Worm (Caenorhabditis elegans) whole organism, mixed stage, embryonic: ENCODE measurements around the gene lips-17.
A peak's percentile ranks its signal among the peaks of the same experiment; 100 is the strongest.

Experiments used
- M03D4.4 ChIP-seq: sonication (generic microtip); optimal IDR thresholded peaks from 2 replicates; lab custom pipeline; 2017; ENCODE audit warnings: mild to moderate bottlenecking, missing genetic modification characterization, missing compliant biosample characterization
- bed-3 ChIP-seq: fragments of 200-800 bp; sonication (Bioruptor generic); optimal IDR thresholded peaks from 3 replicates; lab custom pipeline; 2018; ENCODE audit warnings: mild to moderate bottlenecking, missing genetic modification characterization, moderate library complexity, missing compliant biosample characterization
- blmp-1 ChIP-seq: fragments of 150-350 bp; optimal IDR thresholded peaks from 2 replicates; lab custom pipeline; 2014; ENCODE audit warnings: missing biosample characterization, missing genetic modification characterization
- ceh-39 ChIP-seq: fragments of 150-350 bp; optimal IDR thresholded peaks from 2 replicates; lab custom pipeline; 2014; ENCODE audit warnings: missing biosample characterization, missing genetic modification characterization
- ceh-43 ChIP-seq: fragments of 200-800 bp; sonication (Bioruptor generic); optimal IDR thresholded peaks from 2 replicates; lab custom pipeline; 2018; ENCODE audit warnings: mild to moderate bottlenecking, missing genetic modification characterization, moderate library complexity, missing compliant biosample characterization
- ces-1 ChIP-seq: fragments of 150-350 bp; optimal IDR thresholded peaks from 2 replicates; lab custom pipeline; 2014; ENCODE audit warnings: missing biosample characterization, missing genetic modification reagents, missing genetic modification characterization
- cnd-1 ChIP-seq: fragments of 200-800 bp; sonication (Bioruptor generic); optimal IDR thresholded peaks from 2 replicates; lab custom pipeline; 2018; ENCODE audit warnings: mild to moderate bottlenecking, missing genetic modification characterization, missing compliant biosample characterization
- drap-1 ChIP-seq: fragments of 200-800 bp; sonication (Bioruptor generic); optimal IDR thresholded peaks from 3 replicates; lab custom pipeline; 2018; ENCODE audit warnings: mild to moderate bottlenecking, missing genetic modification characterization, missing compliant biosample characterization
- elt-1 ChIP-seq: sonication (generic microtip); optimal IDR thresholded peaks from 2 replicates; lab custom pipeline; 2017; ENCODE audit warnings: missing genetic modification characterization, mild to moderate bottlenecking, missing compliant biosample characterization, antibody characterized with exemption, moderate library complexity, borderline replicate concordance; ENCODE audit not compliant: insufficient read depth
- elt-3 ChIP-seq: fragments of 150-350 bp; optimal IDR thresholded peaks from 2 replicates; lab custom pipeline; 2014; ENCODE audit warnings: missing biosample characterization, missing genetic modification characterization
- flh-1 ChIP-seq: fragments of 200-800 bp; sonication (Bioruptor generic); optimal IDR thresholded peaks from 2 replicates; lab custom pipeline; 2018; ENCODE audit warnings: mild to moderate bottlenecking, missing genetic modification characterization, moderate library complexity, missing compliant biosample characterization
- ham-2 ChIP-seq: fragments of 200-800 bp; sonication (Bioruptor generic); optimal IDR thresholded peaks from 2 replicates; lab custom pipeline; 2018; ENCODE audit warnings: mild to moderate bottlenecking, missing genetic modification characterization, missing compliant biosample characterization
- hlh-1 ChIP-seq: fragments of 150-350 bp; optimal IDR thresholded peaks from 2 replicates; lab custom pipeline; 2014; ENCODE audit warnings: missing biosample characterization, missing genetic modification reagents, missing genetic modification characterization
- lin-13 ChIP-seq: fragments of 150-350 bp; optimal IDR thresholded peaks from 2 replicates; lab custom pipeline; 2014; ENCODE audit warnings: missing biosample characterization, missing genetic modification characterization
- lin-32 ChIP-seq: fragments of 200-800 bp; sonication (Bioruptor generic); optimal IDR thresholded peaks from 2 replicates; lab custom pipeline; 2018; ENCODE audit warnings: mild to moderate bottlenecking, missing genetic modification characterization, missing compliant biosample characterization
- mab-5 ChIP-seq: fragments of 150-350 bp; optimal IDR thresholded peaks from 2 replicates; lab custom pipeline; 2014; ENCODE audit warnings: missing biosample characterization, missing genetic modification characterization
- mep-1 ChIP-seq: fragments of 150-350 bp; optimal IDR thresholded peaks from 2 replicates; lab custom pipeline; 2017; ENCODE audit warnings: missing biosample characterization, missing genetic modification reagents, missing genetic modification characterization, inconsistent platforms
- mls-2 ChIP-seq: sonication (generic microtip); optimal IDR thresholded peaks from 2 replicates; lab custom pipeline; 2016; ENCODE audit warnings: mild to moderate bottlenecking, missing genetic modification characterization, moderate library complexity, missing compliant biosample characterization
- nhr-12 ChIP-seq: fragments of 150-350 bp; optimal IDR thresholded peaks from 2 replicates; lab custom pipeline; 2014; ENCODE audit warnings: missing biosample characterization, missing genetic modification characterization
- nhr-2 ChIP-seq: fragments of 150-350 bp; optimal IDR thresholded peaks from 2 replicates; lab custom pipeline; 2014; ENCODE audit warnings: missing biosample characterization, missing genetic modification characterization
- nhr-237 ChIP-seq: fragments of 150-350 bp; optimal IDR thresholded peaks from 2 replicates; lab custom pipeline; 2014; ENCODE audit warnings: missing biosample characterization, missing genetic modification characterization
- nhr-28 ChIP-seq: fragments of 150-350 bp; optimal IDR thresholded peaks from 2 replicates; lab custom pipeline; 2014; ENCODE audit warnings: missing biosample characterization, missing genetic modification characterization
- nhr-76 ChIP-seq: sonication (generic microtip); optimal IDR thresholded peaks from 2 replicates; lab custom pipeline; 2017; ENCODE audit warnings: missing biosample characterization, missing genetic modification characterization
- pha-4 ChIP-seq: fragments of 150-350 bp; optimal IDR thresholded peaks from 2 replicates; lab custom pipeline; 2018; ENCODE audit warnings: missing biosample characterization, missing genetic modification reagents, missing genetic modification characterization
- sptf-1 ChIP-seq: sonication (generic microtip); optimal IDR thresholded peaks from 2 replicates; lab custom pipeline; 2017; ENCODE audit warnings: mild to moderate bottlenecking, missing genetic modification characterization, moderate library complexity, missing compliant biosample characterization
- unc-120 ChIP-seq: sonication (generic microtip); optimal IDR thresholded peaks from 2 replicates; lab custom pipeline; 2017; ENCODE audit warnings: missing genetic modification characterization, missing compliant biosample characterization; ENCODE audit not compliant: poor library complexity, severe bottlenecking
- unc-39 ChIP-seq: fragments of 150-350 bp; optimal IDR thresholded peaks from 2 replicates; lab custom pipeline; 2014; ENCODE audit warnings: missing biosample characterization, missing genetic modification characterization
- unc-62 ChIP-seq: fragments of 150-350 bp; optimal IDR thresholded peaks from 2 replicates; lab custom pipeline; 2014; ENCODE audit warnings: missing biosample characterization, missing genetic modification reagents, missing genetic modification characterization
- zip-8 ChIP-seq: fragments of 150-350 bp; optimal IDR thresholded peaks from 2 replicates; lab custom pipeline; 2014; ENCODE audit warnings: missing biosample characterization, missing genetic modification characterization
- ztf-11 ChIP-seq: fragments of 150-350 bp; optimal IDR thresholded peaks from 2 replicates; lab custom pipeline; 2014; ENCODE audit warnings: missing biosample characterization, missing genetic modification characterization

Gene lips-17

DNA sequence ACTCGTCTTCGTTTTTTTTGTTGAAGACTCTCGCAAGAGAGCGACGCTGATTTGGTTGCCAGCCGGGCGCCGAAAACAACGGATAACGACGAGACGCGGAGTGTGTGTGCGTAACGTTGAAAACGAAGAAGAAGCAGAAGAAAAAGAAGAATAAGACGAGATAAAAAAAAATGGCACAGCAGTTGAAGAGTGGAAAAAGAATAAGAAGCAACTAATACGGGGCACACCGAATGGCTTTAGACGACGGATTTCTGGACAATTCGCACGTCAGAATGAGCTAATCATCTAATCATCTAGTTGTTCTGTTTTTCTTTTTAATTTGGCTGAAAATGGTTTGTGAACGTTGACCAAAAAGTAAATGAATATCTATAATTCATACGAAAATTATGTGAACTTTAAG, 28.9 kb downstream of the lips-17 start:
- no peak for TF ChIP-seq mab-5 (tag; lab: Kevin White, UChicago)
- TF ChIP-seq ztf-11 (tag; lab: Kevin White, UChicago), result no peak
- no peak for TF ChIP-seq ceh-39
- no peak for TF ChIP-seq flh-1 (GFP tag; lab: Kevin White, UChicago)
- no peak for TF ChIP-seq elt-1 (tag; lab: Kevin White, UChicago)
- no peak for TF ChIP-seq nhr-76 (tag; lab: Kevin White, UChicago)
- TF ChIP-seq unc-39 (tag; lab: Kevin White, UChicago), result no peak
- TF ChIP-seq nhr-12 (tag; lab: Kevin White, UChicago), result no peak
- TF ChIP-seq ham-2 (GFP tag; lab: Kevin White, UChicago), result no peak
- no peak for TF ChIP-seq nhr-28 (tag; lab: Kevin White, UChicago)

- TF ChIP-seq elt-1 (tag; lab: Kevin White, UChicago), result no peak
- TF ChIP-seq nhr-2, result no peak
- no peak for TF ChIP-seq ztf-11 (tag; lab: Kevin White, UChicago)
- no peak for TF ChIP-seq zip-8 (tag; lab: Kevin White, UChicago)
These were observed 31.0 kb downstream of the lips-17 start for ce11 chrII:7639036-7639435.

DNA sequence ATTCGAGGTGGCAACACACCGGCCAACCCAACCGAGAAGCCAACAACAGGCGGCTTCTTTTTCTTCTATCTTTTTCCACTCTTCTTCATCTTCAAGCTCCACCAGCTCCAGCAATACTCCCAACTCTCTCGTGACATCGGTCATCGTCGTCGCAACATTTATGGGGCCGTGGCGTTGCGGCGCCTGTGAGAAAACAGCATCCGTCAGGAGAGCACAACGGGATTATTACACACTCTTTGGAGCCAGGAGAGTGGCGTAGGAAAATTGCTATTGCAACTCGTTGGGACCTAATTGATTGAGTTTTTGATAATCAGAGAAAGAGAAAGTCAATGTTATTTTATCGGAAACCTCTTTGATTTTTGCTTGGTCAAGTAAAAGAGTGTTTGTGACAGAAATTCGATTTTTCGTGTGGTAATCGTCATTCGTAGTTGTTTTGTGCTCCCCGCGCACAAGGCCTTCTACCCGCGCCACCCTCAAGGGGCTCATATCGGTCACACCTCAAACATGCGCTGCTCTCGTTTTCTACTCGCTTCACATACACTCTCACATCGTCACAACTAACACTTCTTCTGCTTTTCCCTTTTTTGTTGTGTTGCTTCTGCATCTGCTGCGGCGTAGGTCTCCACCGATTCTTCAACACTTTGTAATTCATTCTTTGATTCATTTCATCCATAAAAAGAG, 32.2 kb downstream of the lips-17 start:
- no peak for TF ChIP-seq nhr-237 (tag; lab: Kevin White, UChicago)
- TF ChIP-seq hlh-1, result peak; percentile 63
- TF ChIP-seq ces-1 (GFP tag; lab: Kevin White, UChicago), result peak; percentile 7
- no peak for TF ChIP-seq cnd-1
- no peak for TF ChIP-seq nhr-2
- TF ChIP-seq unc-120 (tag; lab: Kevin White, UChicago), result peak; percentile 57
- no peak for TF ChIP-seq elt-1 (tag; lab: Kevin White, UChicago)
- TF ChIP-seq sptf-1 (tag; lab: Kevin White, UChicago), result no peak
- TF ChIP-seq lin-13, result no peak
- TF ChIP-seq mep-1 (tag; lab: Kevin White, UChicago), result no peak
- no peak for TF ChIP-seq elt-3

DNA sequence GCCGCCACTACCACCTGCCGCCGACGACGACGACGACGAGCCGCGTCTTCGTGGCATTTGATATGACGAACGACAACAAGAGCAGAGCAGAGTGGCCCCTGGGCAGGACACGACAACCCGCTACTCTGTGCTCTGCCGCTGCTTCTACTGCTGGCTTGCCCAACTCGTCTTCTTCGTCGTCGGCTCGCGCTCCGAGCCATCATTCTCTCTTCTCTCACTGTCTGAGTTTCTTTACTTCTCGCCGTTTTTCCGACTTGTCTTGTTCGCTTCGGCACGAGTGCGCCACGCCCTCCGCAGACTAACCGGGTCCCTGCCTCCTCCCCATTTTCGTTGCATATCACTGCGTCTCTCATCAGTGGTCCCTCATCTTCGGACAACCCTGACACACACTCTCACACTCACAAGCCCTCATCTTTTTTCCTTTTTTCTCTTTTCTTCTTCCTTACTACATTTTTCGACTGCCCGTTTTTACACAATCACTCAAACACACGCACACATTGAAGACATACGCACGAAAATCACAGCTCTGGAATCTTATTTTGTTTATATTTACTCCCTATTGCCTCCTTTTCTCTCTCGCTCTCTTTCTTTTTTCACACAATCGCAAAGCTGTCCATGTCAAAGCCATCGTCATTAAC, 34.1 kb downstream of the lips-17 start:
- TF ChIP-seq blmp-1 (tag; lab: Kevin White, UChicago) (no peak), ceh-43 (GFP tag; lab: Kevin White, UChicago) (no peak), M03D4.4 (tag; lab: Kevin White, UChicago) (no peak), unc-62 (GFP tag; lab: Kevin White, UChicago) (peak; percentile 77), ces-1 (GFP tag; lab: Kevin White, UChicago) (peak; percentile 80), mls-2 (tag; lab: Kevin White, UChicago) (peak; percentile 9), sptf-1 (tag; lab: Kevin White, UChicago) (peak; percentile 34), hlh-1 (no peak), cnd-1 (no peak), unc-120 (tag; lab: Kevin White, UChicago) (peak; percentile 91)

- TF ChIP-seq nhr-237 (tag; lab: Kevin White, UChicago), result no peak
- TF ChIP-seq nhr-12 (tag; lab: Kevin White, UChicago), result no peak
- no peak for TF ChIP-seq unc-39 (tag; lab: Kevin White, UChicago)
- no peak for TF ChIP-seq lin-13
- TF ChIP-seq ceh-39, result no peak
- TF ChIP-seq elt-1 (tag; lab: Kevin White, UChicago), result no peak
- TF ChIP-seq ceh-43 (GFP tag; lab: Kevin White, UChicago), result no peak
- TF ChIP-seq cnd-1, result no peak
- TF ChIP-seq mep-1 (tag; lab: Kevin White, UChicago), result no peak
- no peak for TF ChIP-seq mab-5 (tag; lab: Kevin White, UChicago)
- no peak for TF ChIP-seq lin-32 (GFP tag; lab: Kevin White, UChicago)
- TF ChIP-seq ztf-11 (tag; lab: Kevin White, UChicago), result no peak
- TF ChIP-seq nhr-28 (tag; lab: Kevin White, UChicago), result no peak
- no peak for TF ChIP-seq bed-3 (GFP tag; lab: Kevin White, UChicago)
- TF ChIP-seq pha-4, result no peak
- TF ChIP-seq drap-1 (GFP tag; lab: Kevin White, UChicago), result no peak
These were observed 35.2 kb downstream of the lips-17 start for ce11 chrII:7643214-7643613.
